Worm (Caenorhabditis elegans) whole organism, young adult: ENCODE measurements around the gene srg-26.

Experiments used
- F52B5.7 ChIP-seq: sonication (generic microtip); optimal IDR thresholded peaks from 2 replicates; lab custom pipeline; 2016; ENCODE audit warnings: mild to moderate bottlenecking, missing genetic modification characterization, missing compliant biosample characterization
- Y67H2A.10 ChIP-seq: fragments of 200-800 bp; sonication (Bioruptor generic); conservative IDR thresholded peaks from 2 replicates; pipeline ENCODE4 v1.3.6; 2022; ENCODE audit warnings: missing genetic modification reagents, missing genetic modification characterization, missing compliant biosample characterization
- akir-1 ChIP-seq: fragments of 200-800 bp; sonication (Bioruptor generic); optimal IDR thresholded peaks from 2 replicates; lab custom pipeline; 2018; ENCODE audit warnings: mild to moderate bottlenecking, missing genetic modification characterization, moderate library complexity, missing compliant biosample characterization
- ama-1 ChIP-seq, 3 experiments: fragments of 150-350 bp in 1 of 3; sonication (generic microtip) in 2 of 3; optimal IDR thresholded peaks; 2 replicates each; lab custom pipeline; 2014 to 2018; ENCODE audit warnings: missing biosample characterization in 2 of 3, missing genetic modification characterization in 2 of 3, missing genetic modification reagents in 2 of 3
- ekl-4 ChIP-seq: fragments of 200-800 bp; sonication (Bioruptor generic); IDR thresholded peaks from 2 replicates; pipeline ENCODE4 v1.3.6; 2022; ENCODE audit warnings: missing genetic modification reagents, missing genetic modification characterization, missing compliant biosample characterization
- hmg-1.2 ChIP-seq: fragments of 200-800 bp; sonication (Bioruptor generic); IDR thresholded peaks from 2 replicates; pipeline ENCODE4 v1.3.6; 2022; ENCODE audit warnings: missing genetic modification reagents, missing genetic modification characterization, missing compliant biosample characterization
- hmg-20 ChIP-seq: fragments of 200-800 bp; sonication (Bioruptor generic); IDR thresholded peaks from 2 replicates; pipeline ENCODE4 v1.3.6; 2022; ENCODE audit warnings: missing genetic modification reagents, missing genetic modification characterization, missing compliant biosample characterization
- lsy-27 ChIP-seq: sonication (generic microtip); optimal IDR thresholded peaks from 2 replicates; lab custom pipeline; 2017; ENCODE audit warnings: missing genetic modification characterization, mild to moderate bottlenecking, missing compliant biosample characterization, antibody characterized with exemption, missing genotype, borderline replicate concordance; ENCODE audit not compliant: insufficient read depth
- mxl-1 ChIP-seq: sonication (generic microtip); optimal IDR thresholded peaks from 2 replicates; lab custom pipeline; 2016; ENCODE audit warnings: missing genetic modification characterization, missing compliant biosample characterization
- nhr-120 ChIP-seq: fragments of 200-800 bp; sonication (Bioruptor generic); IDR thresholded peaks from 2 replicates; pipeline ENCODE4 v1.3.6; 2022; ENCODE audit warnings: missing genetic modification characterization, missing compliant biosample characterization
- snpc-4 ChIP-seq, 5 experiments: fragments of 150-350 bp in 1 of 5; sonication (generic microtip) in 4 of 5; optimal IDR thresholded peaks; 2 replicates each; lab custom pipeline; 2014 to 2018; ENCODE audit warnings: missing genetic modification characterization in 5 of 5, missing biosample characterization in 3 of 5, antibody characterized with exemption in 2 of 5, mild to moderate bottlenecking in 2 of 5, missing compliant biosample characterization in 2 of 5, missing genotype in 2 of 5, moderate library complexity in 2 of 5, missing genetic modification reagents in 1 of 5
- zim-3 ChIP-seq: sonication (generic microtip); optimal IDR thresholded peaks from 2 replicates; lab custom pipeline; 2017; ENCODE audit warnings: mild to moderate bottlenecking, missing genetic modification characterization, moderate library complexity, missing compliant biosample characterization

- TF ChIP-seq lsy-27 (tag; lab: Kevin White, UChicago) (no peak), ekl-4 (no peak), F52B5.7 (no peak), hmg-1.2 (no peak), ama-1 (optimal IDR thresholded peaks at IDR 0.05; lab: Kevin White, UChicago) (no peak), ama-1 (GFP tag; optimal IDR thresholded peaks at IDR 0.05; lab: Kevin White, UChicago) (no peak), snpc-4 (GFP tag; optimal IDR thresholded peaks at IDR 0.05; lab: Kevin White, UChicago) (no peak), snpc-4 (tag; optimal IDR thresholded peaks at IDR 0.05; lab: Kevin White, UChicago) (no peak), akir-1 (GFP tag; lab: Kevin White, UChicago) (no peak), hmg-20 (GFP tag; lab: Robert Waterston, UW) (no peak), Y67H2A.10 (GFP tag; lab: Robert Waterston, UW) (no peak), mxl-1 (tag; lab: Kevin White, UChicago) (no peak), zim-3 (no peak), nhr-120 (no peak)
These were observed 20.4 kb downstream of the srg-26 start, which contains the start of gene srd-9 for ce11 chrV:5351483-5351882.
